Worm (Caenorhabditis elegans): ENCODE results near the gene Y105C5B.11.

DNA sequence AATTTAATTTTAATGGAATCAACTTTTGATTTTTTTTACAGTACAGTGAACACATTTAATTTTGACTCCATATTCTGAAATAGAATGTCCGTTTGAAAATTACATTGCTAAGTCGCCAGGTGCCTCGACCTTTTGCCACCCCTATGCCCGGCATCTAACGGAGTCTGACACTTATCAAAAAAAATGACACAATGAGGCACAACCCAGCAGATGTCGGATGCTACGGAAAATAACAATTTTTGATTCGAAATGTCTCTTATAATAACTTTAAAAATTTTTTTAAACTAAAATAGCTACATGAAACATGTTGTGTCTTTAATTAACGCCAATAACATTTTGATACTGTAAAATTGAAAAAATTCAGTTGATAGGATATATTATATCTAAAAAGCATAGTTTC is 14.0 kb upstream of the Y105C5B.11 start:
- TF ChIP-seq pha-4 (tag; optimal IDR thresholded peaks at IDR 0.05) (no peak), unc-39 (tag; optimal IDR thresholded peaks at IDR 0.05) (no peak), ztf-11 (tag; optimal IDR thresholded peaks at IDR 0.05) (no peak), blmp-1 (tag; optimal IDR thresholded peaks at IDR 0.05) (no peak), lin-13 (tag; optimal IDR thresholded peaks at IDR 0.05) (no peak), lsy-2 (tag; optimal IDR thresholded peaks at IDR 0.05) (no peak)

All from whole organism, mixed stage, embryonic.